Fruit fly (Drosophila melanogaster) whole organism, wandering third instar larva: Measurements from ENCODE around the gene Mur29B.

Source experiments
- Dfd ChIP-seq: fragments of >200 bp; optimal IDR thresholded peaks from 2 replicates; lab custom pipeline; 2017; ENCODE audit warnings: missing biosample characterization, missing genetic modification characterization
- Hnf4 ChIP-seq: fragments of 200-800 bp; sonication (Bioruptor generic); optimal IDR thresholded peaks from 2 replicates; lab custom pipeline; 2016; ENCODE audit warnings: missing biosample characterization, mild to moderate bottlenecking, missing genetic modification characterization
- Myc ChIP-seq: fragments of >200 bp; optimal IDR thresholded peaks from 2 replicates; lab custom pipeline; 2017
- Sp1 ChIP-seq: fragments of 200-800 bp; sonication (Bioruptor generic); optimal IDR thresholded peaks from 3 replicates; lab custom pipeline; 2019; ENCODE audit warnings: missing biosample characterization, mild to moderate bottlenecking, missing genetic modification characterization, moderate library complexity
- br ChIP-seq: fragments of 200-800 bp; sonication (Bioruptor generic); optimal IDR thresholded peaks from 2 replicates; lab custom pipeline; 2016; ENCODE audit warnings: missing biosample characterization, missing genetic modification characterization
- ey ChIP-seq: fragments of 200-800 bp; sonication (Bioruptor generic); optimal IDR thresholded peaks from 2 replicates; lab custom pipeline; 2016; ENCODE audit warnings: missing biosample characterization, missing genetic modification characterization
- h ChIP-seq: fragments of 200-800 bp; sonication (Bioruptor generic); optimal IDR thresholded peaks from 3 replicates; lab custom pipeline; 2016; ENCODE audit warnings: missing biosample characterization, mild to moderate bottlenecking, missing genetic modification characterization
- lola ChIP-seq: fragments of >200 bp; optimal IDR thresholded peaks from 2 replicates; lab custom pipeline; 2017; ENCODE audit warnings: missing biosample characterization, missing genetic modification characterization
- pan ChIP-seq: fragments of >200 bp; optimal IDR thresholded peaks from 2 replicates; lab custom pipeline; 2017
- psq ChIP-seq: fragments of 200-800 bp; sonication (Bioruptor generic); optimal IDR thresholded peaks from 3 replicates; lab custom pipeline; 2017; ENCODE audit warnings: missing biosample characterization, mild to moderate bottlenecking, missing genetic modification characterization, moderate library complexity
- rgr ChIP-seq: fragments of 200-800 bp; sonication (Bioruptor generic); optimal IDR thresholded peaks from 3 replicates; lab custom pipeline; 2016; ENCODE audit warnings: missing biosample characterization, mild to moderate bottlenecking, missing genetic modification characterization
- sv ChIP-seq: fragments of 200-800 bp; sonication (Bioruptor generic); optimal IDR thresholded peaks from 3 replicates; lab custom pipeline; 2016; ENCODE audit warnings: missing biosample characterization, missing genetic modification characterization
- tai ChIP-seq: sonication (Bioruptor generic); optimal IDR thresholded peaks from 2 replicates; lab custom pipeline; 2016; ENCODE audit warnings: missing biosample characterization, missing genetic modification characterization
- usp ChIP-seq: fragments of >200 bp; optimal IDR thresholded peaks from 2 replicates; lab custom pipeline; 2017; ENCODE audit warnings: missing biosample characterization, missing genetic modification characterization

dm6 chr2L:8393122-8393521, 41.1 kb downstream of the Mur29B start, which contains the start of gene Acp29AB:
- no peak for TF ChIP-seq Myc (lab: Kevin White, UChicago)
- TF ChIP-seq h (GFP tag; lab: Kevin White, UChicago), result no peak
- TF ChIP-seq Hnf4, result no peak
- TF ChIP-seq usp (GFP tag; lab: Kevin White, UChicago), result no peak
- TF ChIP-seq psq (GFP tag; lab: Kevin White, UChicago), result no peak
- TF ChIP-seq sv (GFP tag; lab: Kevin White, UChicago), result no peak
- no peak for TF ChIP-seq ey (GFP tag; lab: Kevin White, UChicago)
- no peak for TF ChIP-seq br (GFP tag; lab: Kevin White, UChicago)
- TF ChIP-seq Dfd (GFP tag; lab: Kevin White, UChicago), result no peak
- no peak for TF ChIP-seq pan
- TF ChIP-seq tai, result no peak
- no peak for TF ChIP-seq lola (GFP tag; lab: Kevin White, UChicago)
- TF ChIP-seq Sp1 (GFP tag; lab: Kevin White, UChicago), result no peak
- TF ChIP-seq rgr, result no peak
